Worm (Caenorhabditis elegans): ENCODE data around the gene ntl-4.

ce11 chrIV:7940919-7941318, 30.5 kb downstream of the ntl-4 start, which contains the start of gene exc-9:
- TF ChIP-seq zfp-3 (GFP tag; conservative IDR thresholded peaks at IDR 0.05) (no peak), snpc-4 (tag; optimal IDR thresholded peaks at IDR 0.05) (no peak), lsy-2 (tag; optimal IDR thresholded peaks at IDR 0.05) (no peak), Y105C5A.15 (GFP tag; IDR thresholded peaks at IDR 0.05) (no peak)

Measured in whole organism, L4 larva.